Fruit fly (Drosophila melanogaster): ENCODE results near the gene CG14322.
A peak's percentile ranks its signal among the peaks of the same experiment; 100 is the strongest.

CG14322 gene

dm6 chr3R:17682244-17682773, 34.8 kb downstream of the CG14322 start, which contains the start of the genes alt and CG7655 (continued):
- no peak for TF ChIP-seq CG6254 (GFP tag; optimal IDR thresholded peaks at IDR 0.05)
- no peak for TF ChIP-seq Spps (tag; optimal IDR thresholded peaks at IDR 0.05)
- no peak for TF ChIP-seq ro (GFP tag; IDR thresholded peaks at IDR 0.05)
- TF ChIP-seq HmgD (GFP tag; optimal IDR thresholded peaks at IDR 0.05), result peak; percentile 84
- TF ChIP-seq CG13894 (tag; optimal IDR thresholded peaks at IDR 0.05), result peak; percentile 74
- TF ChIP-seq YL-1 (GFP tag; optimal IDR thresholded peaks at IDR 0.05), result peak; percentile 61
- peak in 1 of 2 experiments; percentile 83 for TF ChIP-seq Pdp1 (GFP tag; optimal IDR thresholded peaks at IDR 0.05)
- TF ChIP-seq CG33213 (GFP tag; optimal IDR thresholded peaks at IDR 0.05), result peak; percentile 90
- peak; percentile 10 for TF ChIP-seq CG33557 (GFP tag; optimal IDR thresholded peaks at IDR 0.05)
- peak; percentile 12 for TF ChIP-seq salm (tag; optimal IDR thresholded peaks at IDR 0.05)
- TF ChIP-seq sima (GFP tag; optimal IDR thresholded peaks at IDR 0.05), result no peak
- peak; percentile 97 for TF ChIP-seq grn (GFP tag; optimal IDR thresholded peaks at IDR 0.05)
- peak; percentile 41 for TF ChIP-seq CG8290 (GFP tag; optimal IDR thresholded peaks at IDR 0.05)
- TF ChIP-seq CG8290 (tag; optimal IDR thresholded peaks at IDR 0.05), result peak in 1 of 2 experiments; percentile 86
- peak; percentile 66 for TF ChIP-seq CG2116 (GFP tag; optimal IDR thresholded peaks at IDR 0.05)
- TF ChIP-seq ato (GFP tag; IDR thresholded peaks at IDR 0.05; ENCODE audit: partially characterized antibody), result no peak
- TF ChIP-seq Hand (GFP tag; optimal IDR thresholded peaks at IDR 0.05), result peak; percentile 0
- no peak for TF ChIP-seq eve (GFP tag; optimal IDR thresholded peaks at IDR 0.05)
- no peak for TF ChIP-seq CG4360 (GFP tag; IDR thresholded peaks at IDR 0.05)
- peak; percentile 41 for TF ChIP-seq psq (GFP tag; optimal IDR thresholded peaks at IDR 0.05)
- peak; percentile 51 for TF ChIP-seq gro (GFP tag; optimal IDR thresholded peaks at IDR 0.05)
- peak; percentile 11 to 17 for TF ChIP-seq dpn (GFP tag; optimal IDR thresholded peaks at IDR 0.05)
- peak; percentile 62 for TF ChIP-seq jumu (GFP tag; optimal IDR thresholded peaks at IDR 0.05)
- TF ChIP-seq CG32772 (GFP tag; IDR thresholded peaks at IDR 0.05), result no peak
- TF ChIP-seq p53 (GFP tag; optimal IDR thresholded peaks at IDR 0.05), result peak; percentile 74
- TF ChIP-seq Fer1 (GFP tag; optimal IDR thresholded peaks at IDR 0.05), result peak; percentile 10
- TF ChIP-seq sug (tag; optimal IDR thresholded peaks at IDR 0.05), result peak; percentile 46
- peak; percentile 93 for TF ChIP-seq CG1603 (tag; optimal IDR thresholded peaks at IDR 0.05)
- TF ChIP-seq CG3163 (GFP tag; optimal IDR thresholded peaks at IDR 0.05), result peak; percentile 1
- TF ChIP-seq CG10431 (GFP tag; optimal IDR thresholded peaks at IDR 0.05), result peak; percentile 29
- TF ChIP-seq CG12391 (tag; optimal IDR thresholded peaks at IDR 0.05), result peak; percentile 50
- TF ChIP-seq Ets97D (GFP tag; optimal IDR thresholded peaks at IDR 0.05), result peak; percentile 95
- TF ChIP-seq Stat92E (GFP tag; optimal IDR thresholded peaks at IDR 0.05), result peak in 1 of 3 experiments; percentile 62
- TF ChIP-seq al (GFP tag; IDR thresholded peaks at IDR 0.05), result no peak
- TF ChIP-seq Eip74EF (GFP tag; optimal IDR thresholded peaks at IDR 0.05), result peak in 1 of 2 experiments; percentile 8
- peak; percentile 100 for TF ChIP-seq CG9797 (GFP tag; optimal IDR thresholded peaks at IDR 0.05)
- peak; percentile 73 for TF ChIP-seq CG17829 (tag; optimal IDR thresholded peaks at IDR 0.05)
- peak; percentile 25 for TF ChIP-seq CG4282 (GFP tag; optimal IDR thresholded peaks at IDR 0.05)
- TF ChIP-seq CG12299 (tag; optimal IDR thresholded peaks at IDR 0.05), result peak; percentile 23
- TF ChIP-seq HmgZ (tag; optimal IDR thresholded peaks at IDR 0.05), result peak; percentile 90
- peak in 1 of 2 experiments; percentile 26 for TF ChIP-seq bsh (GFP tag; optimal IDR thresholded peaks at IDR 0.05)
- TF ChIP-seq Nf-YC (tag; optimal IDR thresholded peaks at IDR 0.05), result peak; percentile 36
- TF ChIP-seq CG8924 (tag; optimal IDR thresholded peaks at IDR 0.05), result peak; percentile 66
- no peak for TF ChIP-seq maf-S (GFP tag; optimal IDR thresholded peaks at IDR 0.05)
- peak; percentile 97 for TF ChIP-seq Lhr (GFP tag; optimal IDR thresholded peaks at IDR 0.05)
- no peak for TF ChIP-seq dimm (GFP tag; IDR thresholded peaks at IDR 0.05)
- no peak for TF ChIP-seq ewg (GFP tag; optimal IDR thresholded peaks at IDR 0.05)
- TF ChIP-seq D (optimal IDR thresholded peaks at IDR 0.05), result peak; percentile 6
- no peak for TF ChIP-seq D (GFP tag; optimal IDR thresholded peaks at IDR 0.05)
- TF ChIP-seq mam (GFP tag; optimal IDR thresholded peaks at IDR 0.05), result peak; percentile 22
